Worm (Caenorhabditis elegans) whole organism, L1 larva: ENCODE results near the gene him-5.
A peak's percentile ranks its signal among the peaks of the same experiment; 100 is the strongest.

Experiments used
- F16B12.6 ChIP-seq: fragments of 150-350 bp; optimal IDR thresholded peaks from 2 replicates; lab custom pipeline; 2014; ENCODE audit warnings: missing biosample characterization, missing genetic modification characterization
- alr-1 ChIP-seq: fragments of 200-800 bp; sonication (Bioruptor generic); optimal IDR thresholded peaks from 2 replicates; lab custom pipeline; 2018; ENCODE audit warnings: borderline replicate concordance, mild to moderate bottlenecking, missing genetic modification characterization, missing compliant biosample characterization
- ama-1 ChIP-seq: fragments of 150-350 bp; optimal IDR thresholded peaks from 2 replicates; lab custom pipeline; 2014
- ceh-63 ChIP-seq: fragments of 200-800 bp; sonication (Bioruptor generic); optimal IDR thresholded peaks from 2 replicates; lab custom pipeline; 2018; ENCODE audit warnings: mild to moderate bottlenecking, missing genetic modification characterization, missing compliant biosample characterization
- ces-1 ChIP-seq: fragments of 150-350 bp; optimal IDR thresholded peaks from 2 replicates; lab custom pipeline; 2014; ENCODE audit warnings: missing biosample characterization, missing genetic modification reagents, missing genetic modification characterization
- efl-1 ChIP-seq, 4 experiments: fragments of 150-350 bp; optimal IDR thresholded peaks in 3 of 4; peaks in 1 of 4; 1 replicate in 1 of 4; 2 replicates in 3 of 4; lab custom pipeline; 2014; ENCODE audit warnings: missing biosample characterization in 2 of 4, missing genetic modification characterization in 2 of 4, missing genetic modification reagents in 2 of 4
- egl-13 ChIP-seq: sonication (generic microtip); optimal IDR thresholded peaks from 2 replicates; lab custom pipeline; 2016; ENCODE audit warnings: missing genotype, missing genetic modification reagents, missing genetic modification characterization, missing compliant biosample characterization
- fkh-10 ChIP-seq: sonication (generic microtip); optimal IDR thresholded peaks from 2 replicates; lab custom pipeline; 2017; ENCODE audit warnings: missing biosample characterization, missing genetic modification reagents, missing genetic modification characterization
- irx-1 ChIP-seq: sonication (generic microtip); optimal IDR thresholded peaks from 2 replicates; lab custom pipeline; 2016; ENCODE audit warnings: missing genetic modification characterization, missing compliant biosample characterization
- lin-13 ChIP-seq: fragments of 150-350 bp; optimal IDR thresholded peaks from 2 replicates; lab custom pipeline; 2014; ENCODE audit warnings: missing biosample characterization, missing genetic modification reagents, missing genetic modification characterization
- lin-14 ChIP-seq: fragments of 200-800 bp; sonication (Bioruptor generic); optimal IDR thresholded peaks from 2 replicates; lab custom pipeline; 2018; ENCODE audit warnings: mild to moderate bottlenecking, missing genetic modification characterization, moderate library complexity, missing compliant biosample characterization
- lsy-2 ChIP-seq, 2 experiments: fragments of 150-350 bp; optimal IDR thresholded peaks; 2 replicates each; lab custom pipeline; 2014; ENCODE audit warnings: missing biosample characterization in 2 of 2, missing genetic modification characterization in 2 of 2
- nhr-28 ChIP-seq: fragments of 150-350 bp; optimal IDR thresholded peaks from 2 replicates; lab custom pipeline; 2014; ENCODE audit warnings: missing biosample characterization, missing genetic modification characterization
- nhr-47 ChIP-seq: sonication (generic microtip); optimal IDR thresholded peaks from 2 replicates; lab custom pipeline; 2016; ENCODE audit warnings: mild to moderate bottlenecking, missing genetic modification characterization, moderate library complexity, missing compliant biosample characterization
- pag-3 ChIP-seq: sonication (generic microtip); optimal IDR thresholded peaks from 2 replicates; lab custom pipeline; 2017; ENCODE audit warnings: missing genetic modification characterization, mild to moderate bottlenecking, missing compliant biosample characterization, antibody characterized with exemption, borderline replicate concordance; ENCODE audit not compliant: insufficient read depth
- pax-3 ChIP-seq: fragments of 200-800 bp; sonication (Bioruptor generic); optimal IDR thresholded peaks from 2 replicates; lab custom pipeline; 2018; ENCODE audit warnings: mild to moderate bottlenecking, missing genetic modification characterization, moderate library complexity, missing compliant biosample characterization
- pqm-1 ChIP-seq: sonication (generic microtip); optimal IDR thresholded peaks from 3 replicates; lab custom pipeline; 2017; ENCODE audit warnings: missing biosample characterization, missing genetic modification characterization
- sptf-1 ChIP-seq: fragments of 150-350 bp; optimal IDR thresholded peaks from 2 replicates; lab custom pipeline; 2014; ENCODE audit warnings: missing biosample characterization, missing genetic modification characterization
- tlp-1 ChIP-seq: fragments of 150-350 bp; optimal IDR thresholded peaks from 2 replicates; lab custom pipeline; 2014; ENCODE audit warnings: missing biosample characterization, missing genetic modification characterization

him-5 gene

DNA sequence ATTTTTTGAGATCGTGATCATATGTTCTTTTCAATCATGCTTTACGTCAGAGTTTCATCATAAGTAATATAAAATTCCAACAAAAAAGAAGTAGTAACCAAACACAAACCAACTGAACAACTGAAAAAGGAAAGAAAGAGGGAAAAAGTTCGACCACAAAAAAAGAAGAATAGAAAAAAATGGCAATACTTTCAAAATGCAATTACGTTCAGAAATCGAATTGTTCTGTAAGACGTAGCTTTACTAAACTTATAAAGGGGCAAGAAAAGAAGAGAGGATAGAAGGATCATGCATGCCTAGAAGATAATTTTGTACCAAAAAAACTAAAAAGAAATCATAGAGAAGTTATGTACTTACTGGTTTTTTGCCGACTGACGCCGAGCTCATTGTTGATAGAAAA, 50.5 kb downstream of the him-5 start:
- TF ChIP-seq lin-14 (GFP tag; lab: Kevin White, UChicago), result peak; percentile 68
- peak; percentile 89 for TF ChIP-seq fkh-10 (GFP tag; lab: Kevin White, UChicago)
- TF ChIP-seq nhr-47 (tag; lab: Kevin White, UChicago), result peak; percentile 10
- TF ChIP-seq tlp-1, result no peak
- TF ChIP-seq ces-1, result peak; percentile 95
- no peak for TF ChIP-seq alr-1 (tag; lab: Kevin White, UChicago)
- TF ChIP-seq efl-1 (optimal IDR thresholded peaks at IDR 0.05; lab: Kevin White, UChicago), result no peak
- peak in 1 of 2 experiments; percentile 70 for TF ChIP-seq efl-1 (GFP tag; optimal IDR thresholded peaks at IDR 0.05 in 1 of 2; lab: Kevin White, UChicago)
- no peak for TF ChIP-seq ama-1 (lab: Kevin White, UChicago)

DNA sequence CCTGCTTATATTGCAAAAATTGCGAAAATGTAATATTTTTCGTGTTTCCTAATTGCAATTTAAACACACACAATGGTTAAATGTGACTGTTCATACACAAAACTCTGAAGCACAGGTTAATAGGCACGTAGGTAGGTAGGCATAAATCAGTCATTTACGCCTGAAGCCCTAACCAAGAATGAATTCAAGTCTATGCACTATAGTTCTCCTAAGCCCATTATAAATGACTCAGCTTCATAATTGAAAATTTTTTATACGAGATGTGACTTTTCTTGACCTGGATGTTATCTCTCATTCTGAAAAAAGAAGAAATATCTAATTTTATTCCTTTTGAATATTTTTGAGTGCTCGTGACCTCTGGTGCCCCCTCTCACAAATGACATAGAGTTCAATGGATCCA, 51.6 kb downstream of the him-5 start:
- TF ChIP-seq sptf-1 (tag; lab: Kevin White, UChicago) (no peak), irx-1 (tag; lab: Kevin White, UChicago) (no peak), F16B12.6 (tag; lab: Kevin White, UChicago) (no peak), ama-1 (lab: Kevin White, UChicago) (no peak), ceh-63 (GFP tag; lab: Kevin White, UChicago) (no peak), pag-3 (tag; lab: Kevin White, UChicago) (no peak), lin-13 (GFP tag; lab: Kevin White, UChicago) (no peak), pax-3 (tag; lab: Kevin White, UChicago) (no peak), pqm-1 (no peak), lsy-2 (tag; optimal IDR thresholded peaks at IDR 0.05; lab: Kevin White, UChicago) (no peak), egl-13 (tag; lab: Kevin White, UChicago) (no peak), nhr-28 (no peak)
- TF ChIP-seq, all 84 proteins: peak for 0
